Worm (Caenorhabditis elegans): ENCODE measurements around the gene dmd-5.

The dmd-5 gene

ce11 chrII:5734883-5735282 lies 39.1 kb downstream of the dmd-5 start:
- TF ChIP-seq unc-62 (GFP tag; optimal IDR thresholded peaks at IDR 0.05) (peak; percentile 69), flh-1 (GFP tag; optimal IDR thresholded peaks at IDR 0.05) (no peak), ces-1 (GFP tag; optimal IDR thresholded peaks at IDR 0.05) (no peak), nhr-2 (tag; optimal IDR thresholded peaks at IDR 0.05) (peak; percentile 52), zip-8 (tag; optimal IDR thresholded peaks at IDR 0.05) (peak; percentile 92)

ce11 chrII:5730343-5731083 lies 43.5 kb downstream of the dmd-5 start, which contains the start of the genes C18A3.7 and C18A3.11:
C18A3.7 (minus strand) TSS chrII:5730443.
C18A3.11 (plus strand) TSS chrII:5731033.
- TF ChIP-seq snpc-4 (tag; optimal IDR thresholded peaks at IDR 0.05) (no peak), nhr-76 (tag; optimal IDR thresholded peaks at IDR 0.05) (no peak), lsy-2 (tag; optimal IDR thresholded peaks at IDR 0.05) (no peak), mab-5 (tag; optimal IDR thresholded peaks at IDR 0.05) (no peak), nhr-12 (tag; optimal IDR thresholded peaks at IDR 0.05) (no peak), ham-2 (GFP tag; optimal IDR thresholded peaks at IDR 0.05) (no peak), ces-1 (GFP tag; optimal IDR thresholded peaks at IDR 0.05) (no peak), ceh-83 (GFP tag; optimal IDR thresholded peaks at IDR 0.05) (no peak), ceh-43 (GFP tag; optimal IDR thresholded peaks at IDR 0.05) (no peak), drap-1 (GFP tag; optimal IDR thresholded peaks at IDR 0.05) (no peak), unc-62 (GFP tag; optimal IDR thresholded peaks at IDR 0.05) (no peak), bed-3 (GFP tag; optimal IDR thresholded peaks at IDR 0.05) (no peak)

ce11 chrII:5727707-5728106 lies 46.3 kb downstream of the dmd-5 start, which contains the start of gene rab-3:
rab-3 (minus strand) TSS chrII:5727853.
- peak; percentile 72 for TF ChIP-seq ces-1 (GFP tag; optimal IDR thresholded peaks at IDR 0.05)
- no peak for TF ChIP-seq zip-8 (tag; optimal IDR thresholded peaks at IDR 0.05)

ce11 chrII:5725094-5725493 lies 48.9 kb downstream of the dmd-5 start:
- TF ChIP-seq ces-1 (GFP tag; optimal IDR thresholded peaks at IDR 0.05) (peak; percentile 63), mep-1 (tag; optimal IDR thresholded peaks at IDR 0.05) (peak; percentile 25), sptf-1 (tag; optimal IDR thresholded peaks at IDR 0.05) (no peak)

All from whole organism, mixed stage, embryonic.